Worm (Caenorhabditis elegans) whole organism, L1 larva: ENCODE results near the gene fog-2.
A peak's percentile ranks its signal among the peaks of the same experiment; 100 is the strongest.

Experiments used
- F16B12.6 ChIP-seq: fragments of 150-350 bp; optimal IDR thresholded peaks from 2 replicates; lab custom pipeline; 2014; ENCODE audit warnings: missing biosample characterization, missing genetic modification characterization
- Y116A8C.19 ChIP-seq: sonication (generic microtip); optimal IDR thresholded peaks from 2 replicates; lab custom pipeline; 2016; ENCODE audit warnings: missing compliant biosample characterization, missing genetic modification characterization, borderline replicate concordance
- alr-1 ChIP-seq: fragments of 200-800 bp; sonication (Bioruptor generic); optimal IDR thresholded peaks from 2 replicates; lab custom pipeline; 2018; ENCODE audit warnings: borderline replicate concordance, mild to moderate bottlenecking, missing genetic modification characterization, missing compliant biosample characterization
- ama-1 ChIP-seq: fragments of 150-350 bp; optimal IDR thresholded peaks from 2 replicates; lab custom pipeline; 2014
- blmp-1 ChIP-seq: fragments of 150-350 bp; optimal IDR thresholded peaks from 2 replicates; lab custom pipeline; 2014; ENCODE audit warnings: missing biosample characterization, missing genetic modification characterization
- ceh-90 ChIP-seq: sonication (generic microtip); optimal IDR thresholded peaks from 2 replicates; lab custom pipeline; 2016; ENCODE audit warnings: missing genetic modification characterization, missing compliant biosample characterization
- ces-1 ChIP-seq: fragments of 150-350 bp; optimal IDR thresholded peaks from 2 replicates; lab custom pipeline; 2014; ENCODE audit warnings: missing biosample characterization, missing genetic modification reagents, missing genetic modification characterization
- dpl-1 ChIP-seq, 3 experiments: fragments of 150-350 bp in 2 of 3; sonication (generic microtip) in 1 of 3; optimal IDR thresholded peaks; 2 replicates each; lab custom pipeline; 2014 to 2017; ENCODE audit warnings: missing biosample characterization in 3 of 3, missing genetic modification characterization in 3 of 3, missing genetic modification reagents in 3 of 3
- efl-1 ChIP-seq, 4 experiments: fragments of 150-350 bp; optimal IDR thresholded peaks in 3 of 4; peaks in 1 of 4; 1 replicate in 1 of 4; 2 replicates in 3 of 4; lab custom pipeline; 2014; ENCODE audit warnings: missing biosample characterization in 2 of 4, missing genetic modification characterization in 2 of 4, missing genetic modification reagents in 2 of 4
- egl-13 ChIP-seq: sonication (generic microtip); optimal IDR thresholded peaks from 2 replicates; lab custom pipeline; 2016; ENCODE audit warnings: missing genotype, missing genetic modification reagents, missing genetic modification characterization, missing compliant biosample characterization
- ets-5 ChIP-seq: fragments of 200-800 bp; sonication (Bioruptor generic); IDR thresholded peaks from 2 replicates; pipeline ENCODE4 v1.3.6; 2022; ENCODE audit warnings: missing genetic modification characterization, missing compliant biosample characterization
- fkh-10 ChIP-seq: sonication (generic microtip); optimal IDR thresholded peaks from 2 replicates; lab custom pipeline; 2017; ENCODE audit warnings: missing biosample characterization, missing genetic modification reagents, missing genetic modification characterization
- fkh-8 ChIP-seq: sonication (generic microtip); optimal IDR thresholded peaks from 2 replicates; lab custom pipeline; 2016; ENCODE audit warnings: mild to moderate bottlenecking, missing genetic modification characterization, missing compliant biosample characterization
- hlh-4 ChIP-seq: sonication (generic microtip); optimal IDR thresholded peaks from 2 replicates; lab custom pipeline; 2016; ENCODE audit warnings: mild to moderate bottlenecking, missing genetic modification characterization, missing compliant biosample characterization
- isw-1 ChIP-seq: fragments of 200-800 bp; sonication (Bioruptor generic); IDR thresholded peaks from 2 replicates; pipeline ENCODE4 v1.3.6; 2022; ENCODE audit warnings: missing genetic modification characterization, missing compliant biosample characterization
- jun-1 ChIP-seq: fragments of 150-350 bp; optimal IDR thresholded peaks from 2 replicates; lab custom pipeline; 2014; ENCODE audit warnings: missing biosample characterization, missing genetic modification reagents, missing genetic modification characterization
- lin-14 ChIP-seq: fragments of 200-800 bp; sonication (Bioruptor generic); optimal IDR thresholded peaks from 2 replicates; lab custom pipeline; 2018; ENCODE audit warnings: mild to moderate bottlenecking, missing genetic modification characterization, moderate library complexity, missing compliant biosample characterization
- lin-39 ChIP-seq: fragments of 150-350 bp; optimal IDR thresholded peaks from 2 replicates; lab custom pipeline; 2014; ENCODE audit warnings: missing biosample characterization, missing genetic modification reagents, missing genetic modification characterization
- mab-9 ChIP-seq: fragments of 200-800 bp; sonication (Bioruptor generic); IDR thresholded peaks from 2 replicates; pipeline ENCODE4 v1.3.6; 2022; ENCODE audit warnings: missing genetic modification reagents, missing genetic modification characterization, missing compliant biosample characterization
- mep-1 ChIP-seq: fragments of 150-350 bp; optimal IDR thresholded peaks from 2 replicates; lab custom pipeline; 2014; ENCODE audit warnings: missing biosample characterization, missing genetic modification characterization
- nhr-12 ChIP-seq: sonication (generic microtip); optimal IDR thresholded peaks from 2 replicates; lab custom pipeline; 2017; ENCODE audit warnings: missing biosample characterization, missing genetic modification characterization
- nhr-28 ChIP-seq: fragments of 150-350 bp; optimal IDR thresholded peaks from 2 replicates; lab custom pipeline; 2014; ENCODE audit warnings: missing biosample characterization, missing genetic modification characterization
- nhr-71 ChIP-seq: sonication (generic microtip); optimal IDR thresholded peaks from 2 replicates; lab custom pipeline; 2016; ENCODE audit warnings: mild to moderate bottlenecking, missing genetic modification characterization, moderate library complexity, missing compliant biosample characterization
- pax-3 ChIP-seq: fragments of 200-800 bp; sonication (Bioruptor generic); optimal IDR thresholded peaks from 2 replicates; lab custom pipeline; 2018; ENCODE audit warnings: mild to moderate bottlenecking, missing genetic modification characterization, moderate library complexity, missing compliant biosample characterization
- pqm-1 ChIP-seq: sonication (generic microtip); optimal IDR thresholded peaks from 3 replicates; lab custom pipeline; 2017; ENCODE audit warnings: missing biosample characterization, missing genetic modification characterization
- rnt-1 ChIP-seq: sonication (generic microtip); optimal IDR thresholded peaks from 2 replicates; lab custom pipeline; 2016; ENCODE audit warnings: mild to moderate bottlenecking, missing genetic modification characterization, moderate library complexity, missing compliant biosample characterization
- snu-23 ChIP-seq: sonication (generic microtip); optimal IDR thresholded peaks from 2 replicates; lab custom pipeline; 2016; ENCODE audit warnings: missing genetic modification characterization, missing compliant biosample characterization
- sox-4 ChIP-seq: sonication (generic microtip); optimal IDR thresholded peaks from 2 replicates; lab custom pipeline; 2016; ENCODE audit warnings: missing genetic modification characterization, missing compliant biosample characterization
- sptf-1 ChIP-seq: fragments of 150-350 bp; optimal IDR thresholded peaks from 2 replicates; lab custom pipeline; 2014; ENCODE audit warnings: missing biosample characterization, missing genetic modification characterization
- swsn-7 ChIP-seq: sonication (generic microtip); optimal IDR thresholded peaks from 2 replicates; lab custom pipeline; 2016; ENCODE audit warnings: missing genetic modification characterization, missing compliant biosample characterization
- tbx-2 ChIP-seq: sonication (generic microtip); optimal IDR thresholded peaks from 2 replicates; lab custom pipeline; 2016; ENCODE audit warnings: missing genetic modification characterization, missing compliant biosample characterization
- unc-130 ChIP-seq: fragments of 150-350 bp; optimal IDR thresholded peaks from 2 replicates; lab custom pipeline; 2017; ENCODE audit warnings: missing biosample characterization, missing genetic modification characterization, inconsistent platforms
- ztf-4 ChIP-seq: fragments of 150-350 bp; optimal IDR thresholded peaks from 2 replicates; lab custom pipeline; 2014; ENCODE audit warnings: missing biosample characterization, missing genetic modification characterization

Gene fog-2

DNA sequence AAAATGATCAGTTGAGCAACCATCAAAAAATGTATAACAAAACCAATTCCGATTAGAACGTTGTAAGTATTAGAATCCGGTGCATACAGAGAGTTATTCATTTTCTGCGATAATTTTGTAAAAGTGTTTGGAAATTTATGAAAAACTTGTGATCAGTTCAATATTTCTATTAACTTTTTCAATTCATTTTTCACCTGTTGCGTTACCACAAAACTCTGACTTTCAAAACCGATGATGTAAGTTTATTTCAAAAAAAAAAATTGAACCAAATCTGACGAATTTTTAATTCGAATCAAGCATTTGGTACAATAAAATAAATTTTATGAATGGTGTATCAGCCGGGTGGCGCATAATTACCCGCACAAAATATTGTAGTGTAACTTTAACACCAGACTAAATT, 12.5 kb upstream of the fog-2 start, which contains the start of gene srz-16:
Gene srz-16, minus strand, starts transcription at position 101 of the 400 bp plus-strand sequence.
- TF ChIP-seq ceh-90 (no peak), nhr-71 (tag; lab: Kevin White, UChicago) (no peak), swsn-7 (tag; lab: Kevin White, UChicago) (no peak), efl-1 (optimal IDR thresholded peaks at IDR 0.05; lab: Kevin White, UChicago) (no peak), efl-1 (GFP tag; optimal IDR thresholded peaks at IDR 0.05 in 1 of 2; lab: Kevin White, UChicago) (no peak), lin-14 (GFP tag; lab: Kevin White, UChicago) (no peak), jun-1 (no peak), alr-1 (tag; lab: Kevin White, UChicago) (no peak), fkh-10 (GFP tag; lab: Kevin White, UChicago) (no peak), tbx-2 (no peak), ets-5 (GFP tag; lab: Robert Waterston, UW) (no peak), snu-23 (GFP tag; lab: Kevin White, UChicago) (no peak), mab-9 (GFP tag; lab: Robert Waterston, UW) (no peak), sox-4 (tag; lab: Kevin White, UChicago) (no peak), ztf-4 (tag; lab: Kevin White, UChicago) (no peak), ces-1 (GFP tag; lab: Kevin White, UChicago) (no peak), hlh-4 (tag; lab: Kevin White, UChicago) (no peak)

DNA sequence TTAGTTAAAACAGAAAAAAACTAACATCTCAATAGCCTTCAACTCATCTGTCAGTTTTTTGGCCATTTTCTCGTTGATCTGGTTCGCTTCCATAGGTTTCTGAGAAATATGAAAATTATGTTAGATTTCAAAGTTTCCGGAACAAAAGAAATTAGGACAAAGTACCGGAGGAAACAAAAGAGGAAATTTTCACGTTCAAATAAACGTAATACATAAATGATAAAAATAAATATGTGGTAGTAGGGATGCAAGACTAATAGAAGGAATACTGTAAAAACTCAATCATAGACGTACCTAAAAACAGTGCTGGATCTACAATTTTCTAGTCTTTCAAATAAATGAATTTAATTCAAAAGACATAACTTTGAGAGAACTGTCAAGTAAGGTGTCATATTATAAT, 10.3 kb upstream of the fog-2 start, which contains the start of gene fbxa-116:
Gene fbxa-116, minus strand, starts transcription at position 101 of the 400 bp plus-strand sequence.
- TF ChIP-seq dpl-1 (GFP tag; optimal IDR thresholded peaks at IDR 0.05; lab: Kevin White, UChicago) = no peak
- no peak for TF ChIP-seq isw-1 (GFP tag; lab: Robert Waterston, UW)
- no peak for TF ChIP-seq nhr-12 (tag; lab: Kevin White, UChicago)

DNA sequence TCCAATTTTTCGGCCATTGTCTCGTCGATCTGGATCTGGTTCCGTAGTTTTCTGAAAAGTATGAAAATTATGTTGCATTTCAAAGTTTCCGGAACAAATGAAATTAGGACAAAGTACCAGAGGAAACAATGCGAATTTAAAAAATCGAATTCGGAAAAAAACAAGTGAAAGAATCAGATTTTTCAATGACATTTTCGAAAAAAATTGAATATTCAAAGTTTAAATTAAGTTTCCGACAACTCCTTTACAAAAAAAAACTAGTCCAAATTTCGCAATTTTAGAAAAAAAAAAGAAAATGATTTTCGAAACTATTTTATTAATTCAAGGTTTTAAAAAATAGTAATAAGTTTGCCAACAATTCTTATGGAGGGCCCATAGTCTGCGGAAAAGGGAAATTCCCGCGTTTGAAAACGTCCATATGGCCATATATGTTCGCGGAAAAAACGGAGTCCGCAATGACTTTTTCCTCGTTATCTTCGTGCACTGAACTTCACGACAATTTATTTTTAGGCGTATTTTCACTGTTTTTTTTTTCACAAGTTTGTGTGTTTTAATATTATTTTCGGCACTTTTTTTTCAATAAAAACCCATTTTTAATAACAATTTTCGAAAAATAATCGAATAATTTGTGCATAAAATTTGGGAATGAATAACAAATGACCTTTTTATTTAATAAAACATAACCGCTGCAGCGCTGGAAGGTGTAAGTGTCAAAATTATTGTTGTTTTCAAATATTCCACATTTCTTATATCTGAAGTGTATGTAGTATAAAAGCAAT, 6.8 kb upstream of the fog-2 start, which contains the start of the genes fbxa-115 and Y113G7B.27:
Gene fbxa-115, minus strand, starts transcription at position 51 of the 779 bp plus-strand sequence.
Gene Y113G7B.27, plus strand, starts transcription at position 729 of the 779 bp plus-strand sequence.
- TF ChIP-seq pax-3 (no peak), efl-1 (optimal IDR thresholded peaks at IDR 0.05; lab: Kevin White, UChicago) (no peak), efl-1 (GFP tag; optimal IDR thresholded peaks at IDR 0.05 in 1 of 2; lab: Kevin White, UChicago) (peak in 1 of 2 experiments; percentile 41)
- TF ChIP-seq, all 84 proteins: peak for 1

DNA sequence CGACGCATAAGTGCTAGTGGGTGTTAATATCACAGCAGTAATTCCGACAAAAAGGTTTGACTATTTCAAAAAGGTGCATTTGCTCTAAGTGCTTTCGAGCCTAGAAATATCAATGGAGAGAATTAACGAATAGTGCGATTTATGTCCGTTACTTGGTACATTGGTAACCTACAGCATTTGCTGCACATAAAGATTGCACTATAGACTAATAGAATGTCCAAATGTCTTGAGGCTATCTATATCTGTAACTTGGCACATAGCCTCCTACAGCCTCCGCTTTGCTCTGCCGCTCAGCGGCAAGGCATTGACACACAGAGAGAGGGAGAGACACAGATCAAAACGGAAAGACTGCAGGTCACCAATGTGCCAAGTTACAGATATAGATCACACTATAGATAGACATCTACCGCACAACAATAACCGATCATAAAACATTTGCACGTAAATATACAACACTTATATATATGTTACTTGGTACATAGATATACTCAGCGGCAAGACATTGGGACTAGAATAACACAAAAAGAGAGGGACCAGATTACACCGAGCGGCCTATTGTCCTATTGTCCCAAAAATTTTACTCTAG, 3.5 kb upstream of the fog-2 start, which contains the start of the genes srh-217 and Y113G7B.28:
Gene srh-217, minus strand, starts transcription at position 101 of the 586 bp plus-strand sequence.
Gene Y113G7B.28, plus strand, starts transcription at position 536 of the 586 bp plus-strand sequence.
- TF ChIP-seq sptf-1 (no peak), efl-1 (optimal IDR thresholded peaks at IDR 0.05; lab: Kevin White, UChicago) (no peak), efl-1 (GFP tag; optimal IDR thresholded peaks at IDR 0.05 in 1 of 2; lab: Kevin White, UChicago) (peak in 1 of 2 experiments; percentile 57)

DNA sequence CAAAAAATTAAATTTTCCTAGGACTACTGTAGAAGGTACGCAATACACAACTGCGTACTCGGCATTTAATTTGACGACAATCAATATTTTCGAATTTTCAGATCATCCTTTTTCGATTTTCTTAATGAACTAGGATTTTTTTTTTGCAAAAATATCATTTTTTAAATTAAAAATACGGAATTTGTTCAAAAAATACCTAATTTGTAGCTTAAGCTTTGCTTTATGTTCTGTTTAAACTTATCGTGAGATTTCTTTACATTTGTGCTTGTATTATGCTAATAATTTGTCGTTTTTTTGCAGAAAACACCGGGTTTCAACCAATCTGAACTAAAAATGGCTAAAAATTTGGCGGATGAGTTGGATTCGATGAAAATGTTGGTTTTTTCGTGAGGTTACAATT, 2.4 kb upstream of the fog-2 start, which contains the start of gene ftr-1:
Gene ftr-1, plus strand, starts transcription at position 301 of the 400 bp plus-strand sequence.
- TF ChIP-seq egl-13 (tag; lab: Kevin White, UChicago) = no peak
- TF ChIP-seq efl-1 (optimal IDR thresholded peaks at IDR 0.05; lab: Kevin White, UChicago) = no peak
- peak in 1 of 2 experiments; percentile 32 for TF ChIP-seq efl-1 (GFP tag; optimal IDR thresholded peaks at IDR 0.05 in 1 of 2; lab: Kevin White, UChicago)
- TF ChIP-seq, all 84 proteins: peak for 1

DNA sequence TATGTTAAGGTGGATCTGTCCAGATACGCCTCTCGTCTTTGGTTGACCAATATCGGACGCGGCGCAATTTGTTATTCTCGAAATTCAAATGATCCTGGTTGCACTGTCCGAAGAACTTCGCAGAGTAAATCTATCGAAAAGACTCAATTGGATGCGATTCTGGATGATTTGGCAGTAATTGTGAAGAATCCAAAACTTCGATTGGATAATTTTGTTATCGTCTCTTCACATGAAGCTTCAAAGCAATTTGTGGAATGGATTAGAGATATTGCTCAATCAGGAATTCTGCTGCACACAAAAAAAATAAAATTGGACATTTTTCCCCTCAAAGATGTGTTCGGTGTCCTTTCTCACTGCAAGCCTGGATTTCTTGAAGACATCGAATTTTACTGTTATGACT, 604 bp downstream of the fog-2 start:
- TF ChIP-seq mep-1 (tag; lab: Kevin White, UChicago) (no peak), ama-1 (lab: Kevin White, UChicago) (no peak), unc-130 (tag; lab: Kevin White, UChicago) (no peak), Y116A8C.19 (tag; lab: Kevin White, UChicago) (no peak), fkh-8 (tag; lab: Kevin White, UChicago) (no peak), blmp-1 (no peak), F16B12.6 (no peak), rnt-1 (tag; lab: Kevin White, UChicago) (no peak), pax-3 (no peak), ces-1 (GFP tag; lab: Kevin White, UChicago) (no peak), lin-39 (tag; lab: Kevin White, UChicago) (no peak), swsn-7 (tag; lab: Kevin White, UChicago) (no peak), nhr-28 (tag; lab: Kevin White, UChicago) (no peak), pqm-1 (tag; lab: Kevin White, UChicago) (no peak), alr-1 (tag; lab: Kevin White, UChicago) (no peak), nhr-71 (tag; lab: Kevin White, UChicago) (no peak), mab-9 (GFP tag; lab: Robert Waterston, UW) (no peak)
